Fruit fly (Drosophila melanogaster): Measurements from ENCODE around the gene CG8539.

CG8539 gene

dm6 chr3L:7529081-7530021 lies 30.7 kb upstream of the CG8539 start (continued):
- peak; percentile 5 for TF ChIP-seq ind (GFP tag; optimal IDR thresholded peaks at IDR 0.05)
- TF ChIP-seq CG3163 (GFP tag; optimal IDR thresholded peaks at IDR 0.05): no peak
- no peak for TF ChIP-seq nmo (GFP tag; optimal IDR thresholded peaks at IDR 0.05)
- peak; percentile 86 for TF ChIP-seq cg (GFP tag; optimal IDR thresholded peaks at IDR 0.05)
- no peak for TF ChIP-seq Dip3 (GFP tag; optimal IDR thresholded peaks at IDR 0.05)
- no peak for TF ChIP-seq twi (tag; optimal IDR thresholded peaks at IDR 0.05)
- TF ChIP-seq CrebB (tag; optimal IDR thresholded peaks at IDR 0.05): no peak
- TF ChIP-seq grn (GFP tag; optimal IDR thresholded peaks at IDR 0.05): peak; percentile 36
- no peak for TF ChIP-seq dmrt99B (tag; optimal IDR thresholded peaks at IDR 0.05)
- TF ChIP-seq nom (GFP tag; optimal IDR thresholded peaks at IDR 0.05): no peak
- TF ChIP-seq CG7357 (GFP tag; IDR thresholded peaks at IDR 0.05): no peak
- TF ChIP-seq cato (GFP tag; optimal IDR thresholded peaks at IDR 0.05; ENCODE audit: borderline replicate concordance): no peak
- TF ChIP-seq CG31388 (GFP tag; optimal IDR thresholded peaks at IDR 0.05): no peak
- peak; percentile 68 for TF ChIP-seq rib (GFP tag; IDR thresholded peaks at IDR 0.05)
- TF ChIP-seq toy (GFP tag; IDR thresholded peaks at IDR 0.05): no peak
- TF ChIP-seq cwo (GFP tag; optimal IDR thresholded peaks at IDR 0.05): peak; percentile 33
- no peak for TF ChIP-seq bowl (GFP tag; IDR thresholded peaks at IDR 0.05)
- TF ChIP-seq gem (tag; optimal IDR thresholded peaks at IDR 0.05): peak; percentile 29
- no peak for TF ChIP-seq CG30431 (GFP tag; optimal IDR thresholded peaks at IDR 0.05)
- no peak for TF ChIP-seq trh (GFP tag; optimal IDR thresholded peaks at IDR 0.05)
- no peak for TF ChIP-seq ara (GFP tag; IDR thresholded peaks at IDR 0.05)
- TF ChIP-seq chif (GFP tag; optimal IDR thresholded peaks at IDR 0.05): no peak
- TF ChIP-seq pita (GFP tag; optimal IDR thresholded peaks at IDR 0.05): no peak
- no peak for TF ChIP-seq Chrac-16 (GFP tag; optimal IDR thresholded peaks at IDR 0.05)
- no peak for TF ChIP-seq schlank (tag; optimal IDR thresholded peaks at IDR 0.05)
- TF ChIP-seq Kr (GFP tag; optimal IDR thresholded peaks at IDR 0.05): no peak
- TF ChIP-seq row (GFP tag; IDR thresholded peaks at IDR 0.05): no peak
- TF ChIP-seq inv (GFP tag; IDR thresholded peaks at IDR 0.05; ENCODE audit: partially characterized antibody): no peak
- TF ChIP-seq Max (GFP tag; optimal IDR thresholded peaks at IDR 0.05): no peak
- no peak for TF ChIP-seq CG2116 (GFP tag; optimal IDR thresholded peaks at IDR 0.05)
- no peak for TF ChIP-seq knrl (GFP tag; IDR thresholded peaks at IDR 0.05; ENCODE audit: partially characterized antibody)
- no peak for TF ChIP-seq nau (GFP tag; optimal IDR thresholded peaks at IDR 0.05)
- no peak for TF ChIP-seq CG33213 (GFP tag; optimal IDR thresholded peaks at IDR 0.05)
- TF ChIP-seq CG14014 (GFP tag; IDR thresholded peaks at IDR 0.05): no peak
- TF ChIP-seq CG13296 (GFP tag; optimal IDR thresholded peaks at IDR 0.05): no peak
- TF ChIP-seq CG9609 (GFP tag; optimal IDR thresholded peaks at IDR 0.05): no peak
- TF ChIP-seq CG10959 (GFP tag; IDR thresholded peaks at IDR 0.05): no peak
- peak; percentile 52 for TF ChIP-seq kni (GFP tag; optimal IDR thresholded peaks at IDR 0.05)
- TF ChIP-seq CG1792 (GFP tag; optimal IDR thresholded peaks at IDR 0.05): no peak
- TF ChIP-seq Ptx1 (GFP tag; IDR thresholded peaks at IDR 0.05): 0 out of 2 replicates have a peak, but pooled peaks have one; percentile 10
- TF ChIP-seq Dfd (GFP tag; optimal IDR thresholded peaks at IDR 0.05): no peak
- peak; percentile 17 for TF ChIP-seq CG12155 (GFP tag; optimal IDR thresholded peaks at IDR 0.05)
- TF ChIP-seq CG33557 (GFP tag; optimal IDR thresholded peaks at IDR 0.05): no peak
- no peak for TF ChIP-seq sna (GFP tag; IDR thresholded peaks at IDR 0.05; ENCODE audit: partially characterized antibody)
- TF ChIP-seq al (GFP tag; IDR thresholded peaks at IDR 0.05): no peak
- no peak for TF ChIP-seq Tbp (GFP tag; optimal IDR thresholded peaks at IDR 0.05)
- peak; percentile 21 for TF ChIP-seq lilli (GFP tag; optimal IDR thresholded peaks at IDR 0.05)
- TF ChIP-seq Dll (GFP tag; IDR thresholded peaks at IDR 0.05; ENCODE audit: partially characterized antibody): no peak
- no peak for TF ChIP-seq lov (optimal IDR thresholded peaks at IDR 0.05)
- no peak for TF ChIP-seq lov (GFP tag; IDR thresholded peaks at IDR 0.05)
